Worm (Caenorhabditis elegans): Measurements from ENCODE around the gene col-161.

Gene col-161

DNA sequence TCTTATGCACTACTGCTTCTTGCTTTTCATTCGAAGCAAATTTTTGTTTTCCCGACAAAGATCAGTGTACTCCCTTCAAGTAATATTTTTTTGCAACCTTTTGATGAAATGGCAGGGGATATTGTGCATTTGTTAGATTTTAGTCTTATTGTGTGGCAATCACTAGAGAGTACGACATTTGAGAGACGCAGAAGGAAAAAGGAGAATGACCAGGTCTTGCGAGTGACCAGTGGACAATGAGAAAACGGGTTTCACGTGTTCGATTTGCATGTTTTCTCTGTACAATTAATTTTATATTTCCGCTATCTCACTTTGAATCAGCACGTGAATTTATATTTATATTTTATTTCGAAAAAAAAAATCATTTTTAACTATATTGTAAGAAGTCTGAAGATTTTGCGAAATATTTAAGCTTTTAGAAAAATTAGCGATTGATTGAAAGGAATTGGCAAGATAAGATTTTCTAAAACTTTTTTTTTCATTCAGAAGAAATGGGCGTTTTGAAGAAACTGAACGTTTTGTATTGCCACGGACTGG lies 18.1 kb upstream of the col-161 start, which contains the start of gene C50B6.9:
TSS of gene C50B6.9 (plus strand) at position 487 of the 537 bp plus-strand sequence.
- TF ChIP-seq ceh-40 (GFP tag; IDR thresholded peaks at IDR 0.05) (no peak), F57A8.1 (GFP tag; optimal IDR thresholded peaks at IDR 0.05) (no peak), snpc-1.1 (tag; optimal IDR thresholded peaks at IDR 0.05; ENCODE audit: insufficient read depth) (no peak), ama-1 (optimal IDR thresholded peaks at IDR 0.05) (no peak), ama-1 (GFP tag; optimal IDR thresholded peaks at IDR 0.05) (no peak), aptf-2 (GFP tag; conservative IDR thresholded peaks at IDR 0.05) (no peak), madf-3 (GFP tag; IDR thresholded peaks at IDR 0.05) (no peak), zim-3 (tag; optimal IDR thresholded peaks at IDR 0.05) (no peak), die-1 (tag; optimal IDR thresholded peaks at IDR 0.05) (no peak), snpc-1.3 (tag; optimal IDR thresholded peaks at IDR 0.05; ENCODE audit: insufficient read depth) (no peak), Y95B8A.8 (GFP tag; IDR thresholded peaks at IDR 0.05) (no peak), pbrm-1 (GFP tag; IDR thresholded peaks at IDR 0.05) (no peak), nfya-1 (tag; optimal IDR thresholded peaks at IDR 0.05; ENCODE audit: borderline replicate concordance, insufficient read depth) (no peak)

DNA sequence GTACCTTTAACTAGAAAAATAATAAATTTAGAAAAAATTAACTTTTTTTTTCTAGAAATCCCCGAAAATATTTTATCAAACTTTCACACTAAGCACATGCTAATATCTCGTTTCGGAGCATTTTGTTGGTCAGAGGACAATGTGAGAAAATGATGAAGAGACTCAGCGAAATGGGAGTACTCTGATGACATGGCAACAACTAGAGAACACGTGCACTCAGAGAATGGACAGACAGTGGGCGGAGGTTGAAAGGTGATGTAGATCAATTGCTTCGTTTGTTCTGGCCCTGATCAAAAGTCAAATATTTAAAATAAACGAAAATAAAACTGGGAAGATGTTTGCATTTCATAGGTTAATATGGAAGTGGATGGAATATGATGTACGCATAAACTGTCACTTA lies 16.6 kb upstream of the col-161 start:
- no peak for TF ChIP-seq ama-1 (optimal IDR thresholded peaks at IDR 0.05)
- TF ChIP-seq ama-1 (GFP tag; optimal IDR thresholded peaks at IDR 0.05), result no peak
- TF ChIP-seq zim-3 (tag; optimal IDR thresholded peaks at IDR 0.05), result no peak
- no peak for TF ChIP-seq F23B12.7 (tag; optimal IDR thresholded peaks at IDR 0.05; ENCODE audit: insufficient read depth)
- no peak for TF ChIP-seq T07F8.4 (tag; optimal IDR thresholded peaks at IDR 0.05)
- no peak for TF ChIP-seq K11D2.4 (GFP tag; IDR thresholded peaks at IDR 0.05)
- no peak for TF ChIP-seq nhr-179 (tag; optimal IDR thresholded peaks at IDR 0.05)
- TF ChIP-seq B0261.1 (tag; optimal IDR thresholded peaks at IDR 0.05), result no peak
- TF ChIP-seq ztf-26 (tag; optimal IDR thresholded peaks at IDR 0.05), result no peak
- TF ChIP-seq ceh-40 (GFP tag; IDR thresholded peaks at IDR 0.05), result no peak
- no peak for TF ChIP-seq nhr-90 (tag; optimal IDR thresholded peaks at IDR 0.05)
- no peak for TF ChIP-seq ztf-28 (GFP tag; IDR thresholded peaks at IDR 0.05)
- no peak for TF ChIP-seq ekl-4 (GFP tag; IDR thresholded peaks at IDR 0.05)
- no peak for TF ChIP-seq ceh-100 (GFP tag; IDR thresholded peaks at IDR 0.05)
- TF ChIP-seq lin-35 (GFP tag; optimal IDR thresholded peaks at IDR 0.05), result no peak
- TF ChIP-seq hlh-12 (tag; optimal IDR thresholded peaks at IDR 0.05), result no peak

- TF ChIP-seq ztf-22 (GFP tag; optimal IDR thresholded peaks at IDR 0.05) (no peak), zim-3 (tag; optimal IDR thresholded peaks at IDR 0.05) (no peak), gei-17 (GFP tag; optimal IDR thresholded peaks at IDR 0.05) (no peak), nhr-80 (tag; optimal IDR thresholded peaks at IDR 0.05) (peak; percentile 62), dox-1 (GFP tag; IDR thresholded peaks at IDR 0.05) (no peak)
Measured at ce11 chrV:13333386-13334180, 15.8 kb upstream of the col-161 start, which contains the start of gene nhr-168. nhr-168 (minus strand) TSS chrV:13333871.

DNA sequence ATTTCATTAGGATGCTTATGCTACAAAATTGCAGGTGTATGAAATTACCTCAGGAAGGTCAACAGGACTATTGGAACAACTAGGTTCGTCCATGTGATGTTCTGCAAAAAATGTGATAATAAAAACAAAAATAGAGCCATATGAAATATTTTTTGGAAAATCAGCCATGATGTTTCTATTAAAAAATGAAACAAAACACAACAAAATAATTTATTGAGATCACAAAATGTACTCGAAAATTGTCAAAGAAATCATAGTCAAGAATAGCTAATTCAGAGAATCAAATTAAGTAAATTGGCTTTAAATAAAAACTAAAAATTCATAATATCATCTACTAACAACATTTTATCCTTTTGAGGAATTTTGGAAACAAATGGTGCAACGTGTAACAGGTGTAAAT lies 13.1 kb upstream of the col-161 start, which contains the start of gene nhr-129:
TSS of gene nhr-129 (minus strand) at position 101 of the 400 bp plus-strand sequence.
- TF ChIP-seq ztf-25 (GFP tag; IDR thresholded peaks at IDR 0.05) (no peak), attf-6 (GFP tag; IDR thresholded peaks at IDR 0.05) (no peak), hmg-20 (GFP tag; IDR thresholded peaks at IDR 0.05) (no peak), F55B11.4 (tag; optimal IDR thresholded peaks at IDR 0.05; ENCODE audit: borderline replicate concordance, insufficient read depth) (no peak), ztf-26 (tag; optimal IDR thresholded peaks at IDR 0.05) (no peak), T07F8.4 (tag; optimal IDR thresholded peaks at IDR 0.05) (no peak), nhr-179 (tag; optimal IDR thresholded peaks at IDR 0.05) (no peak), Y53G8AR.9 (GFP tag; conservative IDR thresholded peaks at IDR 0.05) (no peak), unc-62 (GFP tag; optimal IDR thresholded peaks at IDR 0.05) (no peak), lin-35 (GFP tag; optimal IDR thresholded peaks at IDR 0.05) (no peak), madf-10 (tag; optimal IDR thresholded peaks at IDR 0.05) (no peak), rpc-1 (optimal IDR thresholded peaks at IDR 0.05) (no peak), rpc-1 (tag; optimal IDR thresholded peaks at IDR 0.05) (no peak), lin-54 (GFP tag; optimal IDR thresholded peaks at IDR 0.05) (no peak), F52B5.7 (tag; optimal IDR thresholded peaks at IDR 0.05) (no peak), snpc-4 (GFP tag; optimal IDR thresholded peaks at IDR 0.05) (no peak), snpc-4 (tag; optimal IDR thresholded peaks at IDR 0.05) (no peak), bed-2 (GFP tag; IDR thresholded peaks at IDR 0.05) (no peak)
